Worm (Caenorhabditis elegans): ENCODE measurements around the gene str-198.

Gene str-198

ce11 chrV:16043686-16044085 is 3.9 kb upstream of the str-198 start:
- TF ChIP-seq blmp-1 (tag; optimal IDR thresholded peaks at IDR 0.05) (no peak), elt-3 (tag; optimal IDR thresholded peaks at IDR 0.05) (no peak), pha-4 (tag; optimal IDR thresholded peaks at IDR 0.05) (no peak), hlh-1 (tag; optimal IDR thresholded peaks at IDR 0.05) (no peak), nhr-237 (tag; optimal IDR thresholded peaks at IDR 0.05) (no peak), unc-120 (tag; optimal IDR thresholded peaks at IDR 0.05; ENCODE audit: poor library complexity, severe bottlenecking) (no peak), nhr-2 (tag; optimal IDR thresholded peaks at IDR 0.05) (no peak), ceh-83 (GFP tag; optimal IDR thresholded peaks at IDR 0.05) (no peak)

- no peak for TF ChIP-seq ham-2 (GFP tag; optimal IDR thresholded peaks at IDR 0.05)
- no peak for TF ChIP-seq unc-39 (tag; optimal IDR thresholded peaks at IDR 0.05)
- TF ChIP-seq mls-2 (tag; optimal IDR thresholded peaks at IDR 0.05), result no peak
- no peak for TF ChIP-seq snpc-4 (tag; optimal IDR thresholded peaks at IDR 0.05)
- no peak for TF ChIP-seq lin-13 (tag; optimal IDR thresholded peaks at IDR 0.05)
- TF ChIP-seq ztf-11 (tag; optimal IDR thresholded peaks at IDR 0.05), result no peak
- no peak for TF ChIP-seq ces-1 (GFP tag; optimal IDR thresholded peaks at IDR 0.05)
- TF ChIP-seq mab-5 (tag; optimal IDR thresholded peaks at IDR 0.05), result no peak
- TF ChIP-seq tbx-8 (GFP tag; optimal IDR thresholded peaks at IDR 0.05), result no peak
Measured at ce11 chrV:16045837-16046236, 1.8 kb upstream of the str-198 start, which contains the start of gene T10C6.15. Gene T10C6.15, minus strand, starts transcription at chrV:16045940.

DNA sequence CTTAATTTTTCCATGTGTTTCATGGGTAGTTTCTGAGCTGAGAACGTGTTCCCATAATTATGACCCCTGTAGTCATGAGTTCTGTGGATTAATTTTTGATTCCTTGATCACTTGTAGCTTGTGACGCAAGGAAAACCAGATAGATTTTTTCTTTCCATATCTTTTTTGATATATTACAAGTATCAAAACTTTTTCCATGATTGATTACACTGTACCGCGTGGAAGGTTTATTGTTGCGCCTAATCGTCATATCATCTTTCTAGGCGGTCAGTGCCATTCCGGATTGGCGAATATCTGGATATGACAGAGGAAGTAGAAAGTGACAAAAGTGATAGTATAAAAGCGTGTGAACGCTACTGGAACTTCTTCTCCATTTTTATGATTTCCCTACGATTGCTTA is 1.0 kb upstream of the str-198 start, which contains the start of gene ZK285.2:
Gene ZK285.2, plus strand, starts transcription at position 301 of the 400 bp plus-strand sequence.
- TF ChIP-seq ceh-39 (tag; optimal IDR thresholded peaks at IDR 0.05), result no peak
- TF ChIP-seq zip-8 (tag; optimal IDR thresholded peaks at IDR 0.05), result no peak
- TF ChIP-seq nhr-12 (tag; optimal IDR thresholded peaks at IDR 0.05), result no peak
- no peak for TF ChIP-seq ceh-43 (GFP tag; optimal IDR thresholded peaks at IDR 0.05)
- no peak for TF ChIP-seq ztf-11 (tag; optimal IDR thresholded peaks at IDR 0.05)
- TF ChIP-seq nhr-76 (tag; optimal IDR thresholded peaks at IDR 0.05), result no peak
- TF ChIP-seq nhr-237 (tag; optimal IDR thresholded peaks at IDR 0.05), result no peak
- TF ChIP-seq nhr-28 (tag; optimal IDR thresholded peaks at IDR 0.05), result no peak
- TF ChIP-seq ces-1 (GFP tag; optimal IDR thresholded peaks at IDR 0.05), result no peak
- no peak for TF ChIP-seq unc-120 (tag; optimal IDR thresholded peaks at IDR 0.05; ENCODE audit: poor library complexity, severe bottlenecking)

DNA sequence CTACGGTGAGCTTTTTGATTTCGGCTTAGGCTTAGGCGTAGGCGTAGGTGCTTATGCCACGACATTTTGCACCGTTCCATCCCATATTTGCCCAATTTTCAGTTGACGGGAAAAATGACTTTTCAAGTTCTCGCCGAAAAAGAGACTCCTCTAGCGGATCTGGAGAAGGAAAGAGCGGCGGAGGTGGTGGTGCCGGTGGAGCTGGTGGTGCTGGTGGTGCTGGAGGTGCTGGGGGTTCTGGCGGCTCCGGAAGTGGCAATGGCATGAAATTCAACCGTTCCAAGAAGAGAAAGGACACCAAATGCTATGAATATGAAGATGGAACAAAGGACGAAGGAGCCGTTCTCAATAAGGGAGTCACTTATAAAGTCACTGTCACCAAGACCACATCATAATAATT is 556 bp upstream of the str-198 start:
- no peak for TF ChIP-seq M03D4.4 (tag; optimal IDR thresholded peaks at IDR 0.05)
- TF ChIP-seq ceh-83 (GFP tag; optimal IDR thresholded peaks at IDR 0.05), result no peak
- TF ChIP-seq bed-3 (GFP tag; optimal IDR thresholded peaks at IDR 0.05), result no peak
- no peak for TF ChIP-seq nhr-237 (tag; optimal IDR thresholded peaks at IDR 0.05)
- no peak for TF ChIP-seq nhr-28 (tag; optimal IDR thresholded peaks at IDR 0.05)
- no peak for TF ChIP-seq drap-1 (GFP tag; optimal IDR thresholded peaks at IDR 0.05)
- TF ChIP-seq elt-3 (tag; optimal IDR thresholded peaks at IDR 0.05), result no peak
- TF ChIP-seq blmp-1 (tag; optimal IDR thresholded peaks at IDR 0.05), result no peak
- no peak for TF ChIP-seq zip-8 (tag; optimal IDR thresholded peaks at IDR 0.05)
- no peak for TF ChIP-seq tbx-8 (GFP tag; optimal IDR thresholded peaks at IDR 0.05)
- no peak for TF ChIP-seq ztf-11 (tag; optimal IDR thresholded peaks at IDR 0.05)
- no peak for TF ChIP-seq mab-5 (tag; optimal IDR thresholded peaks at IDR 0.05)
- TF ChIP-seq ces-1 (GFP tag; optimal IDR thresholded peaks at IDR 0.05), result no peak
- TF ChIP-seq ceh-39 (tag; optimal IDR thresholded peaks at IDR 0.05), result no peak
- TF ChIP-seq nhr-12 (tag; optimal IDR thresholded peaks at IDR 0.05), result no peak
- no peak for TF ChIP-seq lin-32 (GFP tag; optimal IDR thresholded peaks at IDR 0.05)

DNA sequence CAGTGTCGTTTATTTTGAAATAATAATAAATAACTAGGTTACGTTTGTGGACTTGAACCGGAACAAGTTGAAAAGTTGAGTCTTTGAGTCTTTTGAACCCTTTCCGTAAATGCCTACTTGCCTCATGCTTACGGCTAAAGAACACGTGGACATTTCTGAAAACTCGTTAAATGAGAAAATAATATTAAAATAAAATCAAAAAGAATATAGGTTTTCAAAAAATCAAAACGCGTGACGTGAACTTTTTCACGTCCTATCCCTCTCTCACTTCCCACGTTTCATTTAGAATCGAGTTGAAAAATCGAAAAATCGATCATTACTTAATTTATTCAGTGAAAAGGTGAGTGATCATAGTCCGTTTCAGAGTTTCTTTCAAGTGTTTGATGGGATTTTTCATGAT is 1.6 kb downstream of the str-198 start, which contains the start of gene best-12:
Gene best-12, plus strand, starts transcription at position 301 of the 400 bp plus-strand sequence.
- TF ChIP-seq zip-8 (tag; optimal IDR thresholded peaks at IDR 0.05) (no peak), elt-3 (tag; optimal IDR thresholded peaks at IDR 0.05) (no peak), flh-1 (GFP tag; optimal IDR thresholded peaks at IDR 0.05) (no peak), nhr-237 (tag; optimal IDR thresholded peaks at IDR 0.05) (no peak), cnd-1 (tag; optimal IDR thresholded peaks at IDR 0.05) (no peak), nhr-2 (tag; optimal IDR thresholded peaks at IDR 0.05) (no peak), blmp-1 (tag; optimal IDR thresholded peaks at IDR 0.05) (no peak), elt-1 (tag; optimal IDR thresholded peaks at IDR 0.05; ENCODE audit: borderline replicate concordance, insufficient read depth) (no peak), unc-120 (tag; optimal IDR thresholded peaks at IDR 0.05; ENCODE audit: poor library complexity, severe bottlenecking) (no peak), nhr-12 (tag; optimal IDR thresholded peaks at IDR 0.05) (no peak), lsy-2 (tag; optimal IDR thresholded peaks at IDR 0.05) (no peak), unc-39 (tag; optimal IDR thresholded peaks at IDR 0.05) (no peak), ceh-83 (GFP tag; optimal IDR thresholded peaks at IDR 0.05) (no peak), sem-2 (GFP tag; optimal IDR thresholded peaks at IDR 0.05) (no peak), pha-4 (tag; optimal IDR thresholded peaks at IDR 0.05) (no peak)

All from whole organism, mixed stage, embryonic.